Worm (Caenorhabditis elegans) whole organism, L1 larva: ENCODE measurements around the gene hif-1.

ENCODE experiments used
- C04F5.9 ChIP-seq: sonication (generic microtip); optimal IDR thresholded peaks from 2 replicates; lab custom pipeline; 2016; ENCODE audit warnings: missing genetic modification characterization, missing compliant biosample characterization
- C16A3.4 ChIP-seq: fragments of 150-350 bp; optimal IDR thresholded peaks from 2 replicates; lab custom pipeline; 2014; ENCODE audit warnings: missing biosample characterization, missing genetic modification characterization
- C34B4.2 ChIP-seq: sonication (generic microtip); optimal IDR thresholded peaks from 2 replicates; lab custom pipeline; 2017; ENCODE audit warnings: mild to moderate bottlenecking, missing genetic modification characterization, missing compliant biosample characterization
- F16B12.6 ChIP-seq: fragments of 150-350 bp; optimal IDR thresholded peaks from 2 replicates; lab custom pipeline; 2014; ENCODE audit warnings: missing biosample characterization, missing genetic modification characterization
- Y116A8C.19 ChIP-seq: sonication (generic microtip); optimal IDR thresholded peaks from 2 replicates; lab custom pipeline; 2016; ENCODE audit warnings: missing compliant biosample characterization, missing genetic modification characterization, borderline replicate concordance
- aly-2 ChIP-seq: fragments of 150-350 bp; optimal IDR thresholded peaks from 2 replicates; lab custom pipeline; 2014; ENCODE audit warnings: missing biosample characterization, missing genetic modification characterization
- blmp-1 ChIP-seq: fragments of 150-350 bp; optimal IDR thresholded peaks from 2 replicates; lab custom pipeline; 2014; ENCODE audit warnings: missing biosample characterization, missing genetic modification characterization
- ceh-88 ChIP-seq: fragments of 200-800 bp; sonication (Bioruptor generic); IDR thresholded peaks from 2 replicates; pipeline ENCODE4 v1.3.6; 2022; ENCODE audit warnings: missing genetic modification characterization, missing compliant biosample characterization
- efl-1 ChIP-seq, 4 experiments: fragments of 150-350 bp; optimal IDR thresholded peaks in 3 of 4; peaks in 1 of 4; 1 replicate in 1 of 4; 2 replicates in 3 of 4; lab custom pipeline; 2014; ENCODE audit warnings: missing biosample characterization in 2 of 4, missing genetic modification characterization in 2 of 4, missing genetic modification reagents in 2 of 4
- elt-2 ChIP-seq: sonication (generic microtip); optimal IDR thresholded peaks from 2 replicates; lab custom pipeline; 2016; ENCODE audit warnings: missing genetic modification characterization, mild to moderate bottlenecking, inconsistent platforms, missing compliant biosample characterization, missing genetic modification reagents
- fos-1 ChIP-seq: fragments of 150-350 bp; optimal IDR thresholded peaks from 2 replicates; lab custom pipeline; 2014; ENCODE audit warnings: missing biosample characterization, missing genetic modification characterization
- hlh-4 ChIP-seq: sonication (generic microtip); optimal IDR thresholded peaks from 2 replicates; lab custom pipeline; 2016; ENCODE audit warnings: mild to moderate bottlenecking, missing genetic modification characterization, missing compliant biosample characterization
- irx-1 ChIP-seq: sonication (generic microtip); optimal IDR thresholded peaks from 2 replicates; lab custom pipeline; 2016; ENCODE audit warnings: missing genetic modification characterization, missing compliant biosample characterization
- lin-14 ChIP-seq: fragments of 200-800 bp; sonication (Bioruptor generic); optimal IDR thresholded peaks from 2 replicates; lab custom pipeline; 2018; ENCODE audit warnings: mild to moderate bottlenecking, missing genetic modification characterization, moderate library complexity, missing compliant biosample characterization
- lin-35 ChIP-seq, 2 experiments: fragments of 150-350 bp; optimal IDR thresholded peaks; 2 replicates each; lab custom pipeline; 2014; ENCODE audit warnings: missing biosample characterization in 2 of 2, missing genetic modification characterization in 2 of 2, missing genetic modification reagents in 2 of 2
- lir-3 ChIP-seq: sonication (generic microtip); optimal IDR thresholded peaks from 2 replicates; lab custom pipeline; 2016; ENCODE audit warnings: mild to moderate bottlenecking, missing genetic modification characterization, moderate library complexity, missing compliant biosample characterization; ENCODE audit not compliant: poor library complexity
- mdl-1 ChIP-seq, 2 experiments: fragments of 150-350 bp; optimal IDR thresholded peaks; 2 replicates each; lab custom pipeline; 2014 to 2017; ENCODE audit warnings: missing biosample characterization in 2 of 2, missing genetic modification characterization in 2 of 2, inconsistent platforms in 1 of 2
- mef-2 ChIP-seq: fragments of 150-350 bp; optimal IDR thresholded peaks from 2 replicates; lab custom pipeline; 2014; ENCODE audit warnings: missing biosample characterization, missing genetic modification characterization
- mep-1 ChIP-seq: fragments of 150-350 bp; optimal IDR thresholded peaks from 2 replicates; lab custom pipeline; 2014; ENCODE audit warnings: missing biosample characterization, missing genetic modification characterization
- nhr-20 ChIP-seq: sonication (generic microtip); optimal IDR thresholded peaks from 2 replicates; lab custom pipeline; 2016; ENCODE audit warnings: mild to moderate bottlenecking, missing genetic modification characterization, missing compliant biosample characterization
- nhr-28 ChIP-seq: fragments of 150-350 bp; optimal IDR thresholded peaks from 2 replicates; lab custom pipeline; 2014; ENCODE audit warnings: missing biosample characterization, missing genetic modification characterization
- nhr-47 ChIP-seq: sonication (generic microtip); optimal IDR thresholded peaks from 2 replicates; lab custom pipeline; 2016; ENCODE audit warnings: mild to moderate bottlenecking, missing genetic modification characterization, moderate library complexity, missing compliant biosample characterization
- nhr-71 ChIP-seq: sonication (generic microtip); optimal IDR thresholded peaks from 2 replicates; lab custom pipeline; 2016; ENCODE audit warnings: mild to moderate bottlenecking, missing genetic modification characterization, moderate library complexity, missing compliant biosample characterization
- nhr-76 ChIP-seq: sonication (generic microtip); optimal IDR thresholded peaks from 2 replicates; lab custom pipeline; 2017; ENCODE audit warnings: missing biosample characterization, missing genetic modification characterization
- nhr-77 ChIP-seq: fragments of 150-350 bp; optimal IDR thresholded peaks from 2 replicates; lab custom pipeline; 2014; ENCODE audit warnings: missing biosample characterization, missing genetic modification characterization
- nhr-84 ChIP-seq: sonication (generic microtip); optimal IDR thresholded peaks from 2 replicates; lab custom pipeline; 2017; ENCODE audit warnings: missing biosample characterization, missing genetic modification characterization
- nhr-85 ChIP-seq: sonication (generic microtip); peaks from one replicate; lab custom pipeline; 2016; ENCODE audit warnings: missing genetic modification characterization, inconsistent platforms, missing compliant biosample characterization
- pag-3 ChIP-seq: sonication (generic microtip); optimal IDR thresholded peaks from 2 replicates; lab custom pipeline; 2017; ENCODE audit warnings: missing genetic modification characterization, mild to moderate bottlenecking, missing compliant biosample characterization, antibody characterized with exemption, borderline replicate concordance; ENCODE audit not compliant: insufficient read depth
- pax-3 ChIP-seq: fragments of 200-800 bp; sonication (Bioruptor generic); optimal IDR thresholded peaks from 2 replicates; lab custom pipeline; 2018; ENCODE audit warnings: mild to moderate bottlenecking, missing genetic modification characterization, moderate library complexity, missing compliant biosample characterization
- rnt-1 ChIP-seq: sonication (generic microtip); optimal IDR thresholded peaks from 2 replicates; lab custom pipeline; 2016; ENCODE audit warnings: mild to moderate bottlenecking, missing genetic modification characterization, moderate library complexity, missing compliant biosample characterization
- snpc-4 ChIP-seq: fragments of 150-350 bp; optimal IDR thresholded peaks from 2 replicates; lab custom pipeline; 2014; ENCODE audit warnings: missing biosample characterization, missing genetic modification characterization
- snu-23 ChIP-seq: sonication (generic microtip); optimal IDR thresholded peaks from 2 replicates; lab custom pipeline; 2016; ENCODE audit warnings: missing genetic modification characterization, missing compliant biosample characterization
- sup-37 ChIP-seq: fragments of 200-800 bp; sonication (Bioruptor generic); optimal IDR thresholded peaks from 2 replicates; lab custom pipeline; 2018; ENCODE audit warnings: mild to moderate bottlenecking, missing genetic modification characterization, missing compliant biosample characterization
- unc-30 ChIP-seq: sonication (generic microtip); optimal IDR thresholded peaks from 2 replicates; lab custom pipeline; 2017; ENCODE audit warnings: missing biosample characterization, missing genetic modification characterization
- xbp-1 ChIP-seq: sonication (generic microtip); optimal IDR thresholded peaks from 2 replicates; lab custom pipeline; 2016; ENCODE audit warnings: missing genetic modification characterization, missing compliant biosample characterization
- zip-4 ChIP-seq: fragments of 200-800 bp; sonication (Bioruptor generic); optimal IDR thresholded peaks from 2 replicates; lab custom pipeline; 2018; ENCODE audit warnings: mild to moderate bottlenecking, missing genetic modification characterization, moderate library complexity, missing compliant biosample characterization

The hif-1 gene

DNA sequence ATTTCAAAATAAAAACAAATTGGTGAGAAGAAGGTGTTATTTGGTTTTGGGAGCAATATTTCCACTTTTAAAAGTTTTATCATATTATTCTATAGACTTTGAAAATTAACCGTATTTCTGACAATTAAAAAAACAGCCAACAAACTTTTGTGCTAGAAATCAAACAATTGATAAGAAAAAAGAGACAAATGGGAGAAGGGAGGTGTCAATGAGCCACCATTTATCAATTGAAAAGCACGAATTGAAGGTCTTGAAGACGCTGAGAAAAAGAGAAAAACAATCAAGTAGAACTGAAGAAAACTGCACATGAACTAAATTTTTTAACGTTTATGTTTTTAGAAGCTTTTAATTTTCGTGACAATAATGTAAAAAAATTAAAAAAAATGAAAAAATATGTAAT lies 9.4 kb upstream of the hif-1 start:
- TF ChIP-seq xbp-1 (tag; lab: Kevin White, UChicago) (no peak), Y116A8C.19 (tag; lab: Kevin White, UChicago) (no peak), nhr-84 (tag; lab: Kevin White, UChicago) (no peak), nhr-28 (tag; lab: Kevin White, UChicago) (no peak), efl-1 (optimal IDR thresholded peaks at IDR 0.05; lab: Kevin White, UChicago) (no peak), efl-1 (GFP tag; optimal IDR thresholded peaks at IDR 0.05 in 1 of 2; lab: Kevin White, UChicago) (no peak), lin-35 (GFP tag; optimal IDR thresholded peaks at IDR 0.05; lab: Kevin White, UChicago) (no peak), zip-4 (GFP tag; lab: Kevin White, UChicago) (no peak), nhr-20 (no peak), hlh-4 (tag; lab: Kevin White, UChicago) (no peak), elt-2 (tag; lab: Kevin White, UChicago) (peak; percentile 34), unc-30 (tag; lab: Kevin White, UChicago) (no peak), nhr-76 (tag; lab: Kevin White, UChicago) (no peak), lin-14 (peak; percentile 22), fos-1 (tag; lab: Kevin White, UChicago) (no peak)
- TF ChIP-seq, all 84 proteins: peak for 2

DNA sequence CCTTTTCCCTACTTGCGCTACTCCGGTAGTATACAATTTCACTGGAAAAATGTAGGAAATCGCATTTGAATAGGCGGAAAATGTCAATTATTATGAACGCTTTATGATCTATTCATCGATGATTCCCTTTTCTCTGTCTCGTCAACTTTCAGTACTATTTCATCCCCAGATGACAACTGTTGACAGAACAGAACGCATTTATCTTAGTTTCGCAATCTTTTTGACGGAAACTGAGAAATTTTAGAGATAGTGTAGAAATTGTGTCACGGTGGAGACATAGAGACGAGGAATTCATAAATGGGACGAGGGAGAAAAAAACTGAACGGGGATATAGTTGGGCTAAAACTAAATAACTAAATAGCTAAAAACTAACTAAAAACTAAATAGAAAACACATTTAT lies 8.5 kb upstream of the hif-1 start:
- peak; percentile 56 for TF ChIP-seq lin-14
- TF ChIP-seq nhr-77 (tag; lab: Kevin White, UChicago): no peak
- no peak for TF ChIP-seq mdl-1 (tag; optimal IDR thresholded peaks at IDR 0.05; lab: Kevin White, UChicago)
- TF ChIP-seq snpc-4 (tag; lab: Kevin White, UChicago): no peak
- peak; percentile 14 for TF ChIP-seq blmp-1
- no peak for TF ChIP-seq pax-3
- TF ChIP-seq nhr-71 (tag; lab: Kevin White, UChicago): peak; percentile 3
- no peak for TF ChIP-seq F16B12.6
- TF ChIP-seq mep-1: peak; percentile 2
- TF ChIP-seq nhr-85: peak; percentile 46
- TF ChIP-seq rnt-1: peak; percentile 52
- no peak for TF ChIP-seq nhr-47
- no peak for TF ChIP-seq C16A3.4 (tag; lab: Kevin White, UChicago)
- TF ChIP-seq snu-23 (GFP tag; lab: Kevin White, UChicago): no peak
- TF ChIP-seq, all 84 proteins: peak for 6

DNA sequence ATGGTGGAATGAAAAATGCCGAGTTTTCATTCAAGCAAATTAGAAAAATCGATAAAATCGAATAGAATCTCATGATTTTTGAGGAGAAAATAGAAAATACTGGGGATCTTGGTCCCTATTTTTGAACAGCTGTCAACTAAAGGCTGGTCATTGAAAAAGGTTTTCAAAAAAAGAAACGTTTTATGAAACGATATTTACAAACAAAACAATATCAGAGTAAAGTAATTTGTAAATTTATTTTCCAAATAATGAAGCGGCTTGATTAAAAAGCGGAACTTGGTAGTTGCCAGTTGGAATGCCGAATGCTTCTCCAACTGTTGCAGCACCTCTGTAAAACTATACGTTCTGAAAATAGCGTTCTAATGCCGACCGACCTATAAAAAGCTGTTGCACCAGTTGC lies 6.6 kb upstream of the hif-1 start, which contains the start of gene F38A6.5:
F38A6.5 (minus strand) TSS at position 101 of the 400 bp plus-strand sequence.
- no peak for TF ChIP-seq mdl-1 (tag; optimal IDR thresholded peaks at IDR 0.05; lab: Kevin White, UChicago)
- TF ChIP-seq aly-2: no peak
- TF ChIP-seq C34B4.2 (tag; lab: Kevin White, UChicago): no peak
- TF ChIP-seq rnt-1: no peak
- TF ChIP-seq pag-3: no peak
- no peak for TF ChIP-seq ceh-88 (GFP tag; lab: Robert Waterston, UW)

DNA sequence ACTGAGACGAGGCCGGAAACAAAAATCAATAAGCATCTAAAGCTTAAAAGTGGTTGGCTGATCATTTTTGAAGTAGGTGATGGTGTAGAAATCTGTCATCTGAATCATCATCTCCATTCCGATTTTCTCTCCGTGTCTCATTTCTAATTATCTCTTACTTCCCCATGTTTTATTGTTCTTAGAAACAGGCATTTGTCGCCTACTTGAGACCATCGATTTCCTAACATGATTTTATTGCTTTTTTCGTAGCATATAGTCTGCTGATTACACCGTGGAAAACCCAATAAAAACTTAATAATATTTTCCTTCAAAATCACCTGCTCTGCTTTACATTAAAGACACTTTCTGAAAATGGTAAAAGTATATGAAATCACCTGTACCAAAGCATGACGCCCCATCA lies 4.9 kb upstream of the hif-1 start, which contains the start of gene F38A6.4:
F38A6.4 (minus strand) TSS at position 101 of the 400 bp plus-strand sequence.
- TF ChIP-seq nhr-71 (tag; lab: Kevin White, UChicago): peak; percentile 2
- no peak for TF ChIP-seq C04F5.9
- no peak for TF ChIP-seq irx-1 (tag; lab: Kevin White, UChicago)
- no peak for TF ChIP-seq nhr-20
- TF ChIP-seq pag-3: no peak
- no peak for TF ChIP-seq Y116A8C.19 (tag; lab: Kevin White, UChicago)
- TF ChIP-seq mef-2 (tag; lab: Kevin White, UChicago): no peak
- no peak for TF ChIP-seq xbp-1 (tag; lab: Kevin White, UChicago)
- no peak for TF ChIP-seq efl-1 (optimal IDR thresholded peaks at IDR 0.05; lab: Kevin White, UChicago)
- TF ChIP-seq efl-1 (GFP tag; optimal IDR thresholded peaks at IDR 0.05 in 1 of 2; lab: Kevin White, UChicago): peak in 1 of 2 experiments; percentile 31
- TF ChIP-seq sup-37: no peak
- no peak for TF ChIP-seq mep-1
- TF ChIP-seq hlh-4 (tag; lab: Kevin White, UChicago): peak; percentile 53
- no peak for TF ChIP-seq rnt-1
- TF ChIP-seq lir-3 (tag; lab: Kevin White, UChicago): no peak
- TF ChIP-seq, all 84 proteins: peak for 3
